Worm (Caenorhabditis elegans): Measurements from ENCODE around the gene B0244.9.

DNA sequence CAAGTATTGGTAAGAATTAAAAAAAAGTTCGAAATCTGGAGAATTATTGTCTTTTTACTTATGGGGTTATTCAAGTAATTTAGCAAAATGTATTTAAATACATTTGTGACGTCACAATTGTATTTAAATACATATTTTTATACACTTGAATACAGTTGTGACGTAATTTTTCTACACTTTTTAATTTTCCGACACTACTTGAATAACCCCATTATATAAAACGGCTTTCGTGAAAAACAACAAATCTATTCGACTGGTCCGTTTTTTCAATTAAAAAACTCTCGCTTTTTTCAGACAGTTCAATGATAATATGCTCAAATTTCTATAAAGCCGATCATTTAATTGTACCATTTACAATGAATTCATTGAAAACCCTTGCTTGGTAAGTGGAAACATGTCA is 19.7 kb upstream of the B0244.9 start:
- no peak for TF ChIP-seq sea-2 (GFP tag; IDR thresholded peaks at IDR 0.05)
- TF ChIP-seq lin-35 (GFP tag; optimal IDR thresholded peaks at IDR 0.05): no peak
- no peak for TF ChIP-seq ceh-91 (GFP tag; IDR thresholded peaks at IDR 0.05)
- TF ChIP-seq zfh-2 (GFP tag; conservative IDR thresholded peaks at IDR 0.05): no peak
- no peak for TF ChIP-seq repo-1 (tag; optimal IDR thresholded peaks at IDR 0.05)
- TF ChIP-seq unc-62 (GFP tag; optimal IDR thresholded peaks at IDR 0.05): no peak
- no peak for TF ChIP-seq nhr-27 (tag; optimal IDR thresholded peaks at IDR 0.05)
- no peak for TF ChIP-seq B0261.1 (tag; optimal IDR thresholded peaks at IDR 0.05)
- no peak for TF ChIP-seq snpc-3.4 (tag; optimal IDR thresholded peaks at IDR 0.05)
- no peak for TF ChIP-seq cebp-2 (GFP tag; IDR thresholded peaks at IDR 0.05)
